Worm (Caenorhabditis elegans) whole organism, young adult: ENCODE data around the gene his-6.

Experiments
- B0019.2 ChIP-seq: fragments of 200-800 bp; sonication (Bioruptor generic); conservative IDR thresholded peaks from 2 replicates; pipeline ENCODE4 v1.3.6; 2022; ENCODE audit warnings: missing genetic modification reagents, missing genetic modification characterization, missing compliant biosample characterization
- C06A6.2 ChIP-seq: fragments of 200-800 bp; sonication (Bioruptor generic); conservative IDR thresholded peaks from 2 replicates; pipeline ENCODE4 v1.3.6; 2022; ENCODE audit warnings: missing genetic modification characterization, missing compliant biosample characterization
- F22D6.2 ChIP-seq: sonication (generic microtip); optimal IDR thresholded peaks from 2 replicates; lab custom pipeline; 2016; ENCODE audit warnings: mild to moderate bottlenecking, missing genetic modification characterization, missing compliant biosample characterization
- F23B12.7 ChIP-seq: sonication (generic microtip); optimal IDR thresholded peaks from 2 replicates; lab custom pipeline; 2017; ENCODE audit warnings: missing genetic modification characterization, mild to moderate bottlenecking, missing compliant biosample characterization, antibody characterized with exemption, moderate library complexity; ENCODE audit not compliant: insufficient read depth
- F37B4.10 ChIP-seq: fragments of 200-800 bp; sonication (Bioruptor generic); IDR thresholded peaks from 2 replicates; pipeline ENCODE4 v1.3.6; 2022; ENCODE audit warnings: missing genetic modification characterization, missing compliant biosample characterization
- F49E8.2 ChIP-seq: sonication (generic microtip); optimal IDR thresholded peaks from 3 replicates; lab custom pipeline; 2017; ENCODE audit warnings: missing genetic modification characterization, mild to moderate bottlenecking, missing compliant biosample characterization, antibody characterized with exemption, moderate library complexity; ENCODE audit not compliant: insufficient read depth
- F55B11.4 ChIP-seq: sonication (generic microtip); optimal IDR thresholded peaks from 2 replicates; lab custom pipeline; 2016; ENCODE audit warnings: missing compliant biosample characterization, missing genetic modification characterization, borderline replicate concordance; ENCODE audit not compliant: insufficient read depth
- F57A8.1 ChIP-seq: fragments of 200-800 bp; sonication (Bioruptor generic); optimal IDR thresholded peaks from 2 replicates; lab custom pipeline; 2018; ENCODE audit warnings: mild to moderate bottlenecking, missing genetic modification characterization, moderate library complexity, missing compliant biosample characterization
- F57C9.4 ChIP-seq: sonication (generic microtip); optimal IDR thresholded peaks from 2 replicates; lab custom pipeline; 2017; ENCODE audit warnings: mild to moderate bottlenecking, missing genetic modification characterization, missing compliant biosample characterization
- K11D2.4 ChIP-seq: fragments of 200-800 bp; sonication (Bioruptor generic); IDR thresholded peaks from 2 replicates; pipeline ENCODE4 v1.3.6; 2022; ENCODE audit warnings: missing genetic modification reagents, missing genetic modification characterization, missing compliant biosample characterization
- T26A5.8 ChIP-seq: sonication (generic microtip); optimal IDR thresholded peaks from 2 replicates; lab custom pipeline; 2016; ENCODE audit warnings: missing genetic modification characterization, missing compliant biosample characterization
- Y53G8AR.9 ChIP-seq: fragments of 200-800 bp; sonication (Bioruptor generic); conservative IDR thresholded peaks from 2 replicates; pipeline ENCODE4 v1.3.6; 2022; ENCODE audit warnings: missing genetic modification reagents, missing genetic modification characterization, missing compliant biosample characterization
- Y79H2A.3 ChIP-seq: fragments of 200-800 bp; sonication (Bioruptor generic); conservative IDR thresholded peaks from 2 replicates; pipeline ENCODE4 v1.3.6; 2022; ENCODE audit warnings: missing genetic modification reagents, missing genetic modification characterization, missing compliant biosample characterization
- ZK185.1 ChIP-seq: sonication (generic microtip); optimal IDR thresholded peaks from 2 replicates; lab custom pipeline; 2016; ENCODE audit warnings: mild to moderate bottlenecking, missing genetic modification characterization, missing compliant biosample characterization; ENCODE audit not compliant: poor library complexity, severe bottlenecking
- ama-1 ChIP-seq, 3 experiments: fragments of 150-350 bp in 1 of 3; sonication (generic microtip) in 2 of 3; optimal IDR thresholded peaks; 2 replicates each; lab custom pipeline; 2014 to 2018; ENCODE audit warnings: missing biosample characterization in 2 of 3, missing genetic modification characterization in 2 of 3, missing genetic modification reagents in 2 of 3
- aptf-3 ChIP-seq: fragments of 200-800 bp; sonication (Bioruptor generic); IDR thresholded peaks from 2 replicates; pipeline ENCODE4 v1.3.6; 2022; ENCODE audit warnings: missing genetic modification characterization, missing compliant biosample characterization
- attf-6 ChIP-seq: fragments of 200-800 bp; sonication (Bioruptor generic); IDR thresholded peaks from 2 replicates; pipeline ENCODE4 v1.3.6; 2022; ENCODE audit warnings: missing genetic modification reagents, missing genetic modification characterization, missing compliant biosample characterization
- bed-2 ChIP-seq: fragments of 200-800 bp; sonication (Bioruptor generic); IDR thresholded peaks from 2 replicates; pipeline ENCODE4 v1.3.6; 2022; ENCODE audit warnings: missing genetic modification reagents, missing genetic modification characterization, missing compliant biosample characterization
- ccch-3 ChIP-seq: fragments of 200-800 bp; sonication (Bioruptor generic); optimal IDR thresholded peaks from 2 replicates; lab custom pipeline; 2018; ENCODE audit warnings: mild to moderate bottlenecking, missing genetic modification characterization, missing compliant biosample characterization
- ceh-100 ChIP-seq: fragments of 200-800 bp; sonication (Bioruptor generic); IDR thresholded peaks from 2 replicates; pipeline ENCODE4 v1.3.6; 2022; ENCODE audit warnings: missing genetic modification reagents, missing genetic modification characterization, missing compliant biosample characterization
- ceh-40 ChIP-seq: fragments of 200-800 bp; sonication (Bioruptor generic); IDR thresholded peaks from 2 replicates; pipeline ENCODE4 v1.3.6; 2022; ENCODE audit warnings: missing genetic modification characterization, missing compliant biosample characterization
- ceh-91 ChIP-seq: fragments of 200-800 bp; sonication (Bioruptor generic); IDR thresholded peaks from 2 replicates; pipeline ENCODE4 v1.3.6; 2022; ENCODE audit warnings: missing genetic modification reagents, missing genetic modification characterization, missing compliant biosample characterization
- dpl-1 ChIP-seq: fragments of 150-350 bp; optimal IDR thresholded peaks from 2 replicates; lab custom pipeline; 2014; ENCODE audit warnings: missing biosample characterization, missing genetic modification reagents, missing genetic modification characterization
- egl-44 ChIP-seq: fragments of 200-800 bp; sonication (Bioruptor generic); IDR thresholded peaks from 2 replicates; pipeline ENCODE4 v1.3.6; 2022; ENCODE audit warnings: missing genetic modification reagents, missing genetic modification characterization, missing compliant biosample characterization
- egrh-3 ChIP-seq: fragments of 200-800 bp; sonication (Bioruptor generic); IDR thresholded peaks from 2 replicates; pipeline ENCODE4 v1.3.6; 2022; ENCODE audit warnings: missing genetic modification reagents, missing genetic modification characterization, missing compliant biosample characterization
- ets-4 ChIP-seq: fragments of 200-800 bp; sonication (Bioruptor generic); optimal IDR thresholded peaks from 2 replicates; lab custom pipeline; 2018; ENCODE audit warnings: mild to moderate bottlenecking, missing genetic modification characterization, missing compliant biosample characterization
- hlh-12 ChIP-seq: sonication (generic microtip); optimal IDR thresholded peaks from 2 replicates; lab custom pipeline; 2016; ENCODE audit warnings: missing genetic modification characterization, missing compliant biosample characterization
- let-526 ChIP-seq: fragments of 200-800 bp; sonication (Bioruptor generic); IDR thresholded peaks from 2 replicates; pipeline ENCODE4 v1.3.6; 2022; ENCODE audit warnings: missing genetic modification reagents, missing genetic modification characterization, missing compliant biosample characterization
- lin-35 ChIP-seq, 3 experiments: fragments of 150-350 bp in 2 of 3; sonication (generic microtip) in 1 of 3; optimal IDR thresholded peaks; 2 replicates each; lab custom pipeline; 2014 to 2018; ENCODE audit warnings: missing biosample characterization in 3 of 3, missing genetic modification characterization in 3 of 3, missing genetic modification reagents in 3 of 3
- lin-40 ChIP-seq: sonication (generic microtip); optimal IDR thresholded peaks from 2 replicates; lab custom pipeline; 2016; ENCODE audit warnings: missing genetic modification characterization, mild to moderate bottlenecking, missing compliant biosample characterization, missing genotype, missing genetic modification reagents
- lir-1 ChIP-seq: fragments of 200-800 bp; sonication (Bioruptor generic); conservative IDR thresholded peaks from 2 replicates; pipeline ENCODE4 v1.3.6; 2022; ENCODE audit warnings: missing genetic modification reagents, missing genetic modification characterization, missing compliant biosample characterization
- madf-3 ChIP-seq: fragments of 200-800 bp; sonication (Bioruptor generic); IDR thresholded peaks from 2 replicates; pipeline ENCODE4 v1.3.6; 2022; ENCODE audit warnings: missing genetic modification reagents, missing genetic modification characterization, missing compliant biosample characterization
- madf-8 ChIP-seq: fragments of 200-800 bp; sonication (Bioruptor generic); conservative IDR thresholded peaks from 2 replicates; pipeline ENCODE4 v1.3.6; 2022; ENCODE audit warnings: missing genetic modification reagents, missing genetic modification characterization, missing compliant biosample characterization
- mel-28 ChIP-seq: sonication (generic microtip); optimal IDR thresholded peaks from 2 replicates; lab custom pipeline; 2016; ENCODE audit warnings: borderline replicate concordance, mild to moderate bottlenecking, missing genetic modification characterization, missing compliant biosample characterization
- mxl-1 ChIP-seq: sonication (generic microtip); optimal IDR thresholded peaks from 2 replicates; lab custom pipeline; 2016; ENCODE audit warnings: missing genetic modification characterization, missing compliant biosample characterization
- nfya-1 ChIP-seq: sonication (generic microtip); optimal IDR thresholded peaks from 2 replicates; lab custom pipeline; 2017; ENCODE audit warnings: antibody characterized with exemption, missing compliant biosample characterization, missing genetic modification characterization, borderline replicate concordance; ENCODE audit not compliant: insufficient read depth
- nfya-2 ChIP-seq: fragments of 200-800 bp; sonication (Bioruptor generic); IDR thresholded peaks from 2 replicates; pipeline ENCODE4 v1.3.6; 2022; ENCODE audit warnings: missing genetic modification reagents, missing genetic modification characterization, missing compliant biosample characterization
- nhr-120 ChIP-seq: fragments of 200-800 bp; sonication (Bioruptor generic); IDR thresholded peaks from 2 replicates; pipeline ENCODE4 v1.3.6; 2022; ENCODE audit warnings: missing genetic modification characterization, missing compliant biosample characterization
- nhr-179 ChIP-seq: sonication (generic microtip); optimal IDR thresholded peaks from 2 replicates; lab custom pipeline; 2016; ENCODE audit warnings: mild to moderate bottlenecking, missing genetic modification characterization, missing compliant biosample characterization
- rec-8 ChIP-seq, 2 experiments: sonication (generic microtip); optimal IDR thresholded peaks; 2 replicates each; lab custom pipeline; 2016; ENCODE audit warnings: mild to moderate bottlenecking in 2 of 2, missing genetic modification characterization in 2 of 2, missing genetic modification reagents in 2 of 2, missing genotype in 2 of 2, missing biosample characterization in 1 of 2, missing compliant biosample characterization in 1 of 2, moderate library complexity in 1 of 2
- snpc-3.4 ChIP-seq: sonication (generic microtip); optimal IDR thresholded peaks from 2 replicates; lab custom pipeline; 2017; ENCODE audit warnings: missing genetic modification characterization, mild to moderate bottlenecking, missing compliant biosample characterization, antibody characterized with exemption, moderate library complexity, missing genotype, missing genetic modification reagents
- somi-1 ChIP-seq: fragments of 200-800 bp; sonication (Bioruptor generic); optimal IDR thresholded peaks from 2 replicates; lab custom pipeline; 2018; ENCODE audit warnings: mild to moderate bottlenecking, missing genetic modification characterization, missing compliant biosample characterization
- tbp1 ChIP-seq: fragments of 200-800 bp; sonication (Bioruptor generic); optimal IDR thresholded peaks from 2 replicates; lab custom pipeline; 2018; ENCODE audit warnings: mild to moderate bottlenecking, missing genetic modification characterization, missing compliant biosample characterization
- tbx-9 ChIP-seq: sonication (generic microtip); optimal IDR thresholded peaks from 2 replicates; lab custom pipeline; 2016; ENCODE audit warnings: borderline replicate concordance, missing genetic modification characterization, inconsistent platforms, missing compliant biosample characterization
- unc-130 ChIP-seq: sonication (generic microtip); optimal IDR thresholded peaks from 2 replicates; lab custom pipeline; 2016; ENCODE audit warnings: missing genetic modification reagents, missing genetic modification characterization, missing compliant biosample characterization
- zfh-2 ChIP-seq: fragments of 200-800 bp; sonication (Bioruptor generic); conservative IDR thresholded peaks from 2 replicates; pipeline ENCODE4 v1.3.6; 2022; ENCODE audit warnings: missing genetic modification reagents, missing genetic modification characterization, missing compliant biosample characterization

his-6 gene

ce11 chrV:8495965-8496364 lies 38.8 kb downstream of the his-6 start (continued):
- TF ChIP-seq F57A8.1 (no peak), rec-8 (tag; optimal IDR thresholded peaks at IDR 0.05; lab: Kevin White, UChicago) (peak in 1 of 2 experiments; percentile 68), nfya-1 (tag; lab: Kevin White, UChicago) (no peak), zfh-2 (GFP tag; lab: Robert Waterston, UW) (no peak), snpc-3.4 (peak; percentile 34), ccch-3 (GFP tag; lab: Kevin White, UChicago) (no peak), dpl-1 (GFP tag; lab: Kevin White, UChicago) (no peak), tbx-9 (tag; lab: Kevin White, UChicago) (no peak), nfya-2 (GFP tag; lab: Robert Waterston, UW) (no peak)

ce11 chrV:8495106-8495505 lies 39.7 kb downstream of the his-6 start:
- TF ChIP-seq ceh-40 (GFP tag; lab: Robert Waterston, UW) (peak; percentile 74; the same call in 1 of the 2 replicates), lin-35 (GFP tag; optimal IDR thresholded peaks at IDR 0.05; lab: Kevin White, UChicago) (no peak), aptf-3 (GFP tag; lab: Robert Waterston, UW) (no peak), ceh-100 (no peak), somi-1 (GFP tag; lab: Kevin White, UChicago) (no peak), K11D2.4 (GFP tag; lab: Robert Waterston, UW) (no peak), bed-2 (GFP tag; lab: Robert Waterston, UW) (no peak), F55B11.4 (tag; lab: Kevin White, UChicago) (no peak), F22D6.2 (tag; lab: Kevin White, UChicago) (no peak), F23B12.7 (tag; lab: Kevin White, UChicago) (no peak), Y53G8AR.9 (GFP tag; lab: Robert Waterston, UW) (no peak), F49E8.2 (tag; lab: Kevin White, UChicago) (no peak), B0019.2 (GFP tag; lab: Robert Waterston, UW) (no peak), mel-28 (tag; lab: Kevin White, UChicago) (no peak), mxl-1 (tag; lab: Kevin White, UChicago) (no peak), ccch-3 (GFP tag; lab: Kevin White, UChicago) (no peak), F37B4.10 (GFP tag; lab: Robert Waterston, UW) (no peak), T26A5.8 (no peak), Y79H2A.3 (0 out of 2 replicates have a peak, but pooled peaks have one; percentile 19), attf-6 (GFP tag; lab: Robert Waterston, UW) (no peak), ama-1 (optimal IDR thresholded peaks at IDR 0.05; lab: Kevin White, UChicago) (no peak), ama-1 (GFP tag; optimal IDR thresholded peaks at IDR 0.05; lab: Kevin White, UChicago) (no peak), snpc-3.4 (peak; percentile 25), nhr-120 (GFP tag; lab: Robert Waterston, UW) (no peak), tbx-9 (tag; lab: Kevin White, UChicago) (no peak), madf-8 (GFP tag; lab: Robert Waterston, UW) (no peak), C06A6.2 (GFP tag; lab: Robert Waterston, UW) (no peak), let-526 (GFP tag; lab: Robert Waterston, UW) (no peak), ets-4 (GFP tag; lab: Kevin White, UChicago) (no peak), unc-130 (GFP tag; lab: Kevin White, UChicago) (no peak), lin-40 (tag; lab: Kevin White, UChicago) (no peak), F57C9.4 (no peak), ZK185.1 (tag; lab: Kevin White, UChicago) (no peak), egl-44 (0 out of 2 replicates have a peak, but pooled peaks have one; percentile 34), egrh-3 (GFP tag; lab: Robert Waterston, UW) (no peak), hlh-12 (no peak), tbp1 (GFP tag; lab: Kevin White, UChicago) (peak; percentile 90), nhr-179 (tag; lab: Kevin White, UChicago) (no peak), madf-3 (GFP tag; lab: Robert Waterston, UW) (no peak), ceh-91 (GFP tag; lab: Robert Waterston, UW) (no peak), lir-1 (GFP tag; lab: Robert Waterston, UW) (no peak)
